Fruit fly (Drosophila melanogaster) whole organism, embryonic: Measurements from ENCODE around the gene CG1161.

ENCODE experiments used
- CG10274 ChIP-seq: fragments of 200-800 bp; sonication (Bioruptor generic); optimal IDR thresholded peaks from 3 replicates; lab custom pipeline; 2017; ENCODE audit warnings: missing biosample characterization, mild to moderate bottlenecking, missing genetic modification characterization
- CG18599 ChIP-seq: fragments of 200-800 bp; sonication (Bioruptor generic); optimal IDR thresholded peaks from 3 replicates; lab custom pipeline; 2017; ENCODE audit warnings: missing biosample characterization, missing genetic modification characterization, mild to moderate bottlenecking, moderate library complexity, missing genetic modification reagents
- CG7271 ChIP-seq: fragments of 200-800 bp; sonication (Bioruptor generic); optimal IDR thresholded peaks from 2 replicates; lab custom pipeline; 2018; ENCODE audit warnings: missing biosample characterization, mild to moderate bottlenecking, missing genetic modification characterization, moderate library complexity
- Gug ChIP-seq: fragments of 200-800 bp; sonication (Bioruptor generic); IDR thresholded peaks from 4 replicates; pipeline ENCODE4 v1.3.6; 2022; ENCODE audit warnings: missing biosample characterization, missing genetic modification characterization
- H15 ChIP-seq: fragments of 200-800 bp; sonication (Bioruptor generic); IDR thresholded peaks from 3 replicates; pipeline ENCODE4 v1.3.6; 2022; ENCODE audit warnings: missing biosample characterization, missing genetic modification characterization
- ttk ChIP-seq: fragments of 200-800 bp; sonication (Bioruptor generic); IDR thresholded peaks from 2 replicates; pipeline ENCODE4 v2.1.2; 2022; ENCODE audit warnings: missing biosample characterization, missing genetic modification characterization
- wor ChIP-seq: fragments of 200-800 bp; sonication (Bioruptor generic); IDR thresholded peaks from 2 replicates; pipeline ENCODE4 v1.3.6; 2022; ENCODE audit warnings: missing biosample characterization, missing genetic modification characterization

DNA sequence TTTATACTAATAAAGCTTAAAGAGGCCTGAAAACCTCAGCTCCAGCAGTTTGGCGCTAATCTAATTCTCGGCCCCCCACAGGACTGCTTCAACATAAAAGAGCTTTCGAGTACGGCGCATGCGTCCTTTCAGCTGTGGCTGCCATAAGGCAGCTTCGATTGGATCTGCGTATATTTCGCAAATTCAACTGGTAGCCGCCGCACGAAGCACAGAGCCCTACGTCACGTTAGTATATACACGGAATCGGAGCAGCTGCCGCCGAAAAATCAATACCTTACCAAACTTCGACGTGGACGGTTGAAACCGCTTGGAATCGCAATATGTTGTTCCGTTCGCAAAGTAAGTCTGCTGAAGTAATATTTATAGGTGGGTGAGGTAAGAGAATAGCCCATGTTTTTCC lies 21.7 kb downstream of the CG1161 start, which contains the start of gene 7B2:
- no peak for TF ChIP-seq CG18599 (GFP tag; lab: Kevin White, UChicago)
- TF ChIP-seq wor (GFP tag; lab: Robert Waterston, UW), result no peak
- TF ChIP-seq ttk (GFP tag; lab: Robert Waterston, UW), result no peak
- TF ChIP-seq H15, result no peak
- TF ChIP-seq Gug (GFP tag; lab: Robert Waterston, UW), result no peak
- TF ChIP-seq CG10274 (GFP tag; lab: Kevin White, UChicago), result no peak
- TF ChIP-seq CG7271, result no peak
